Worm (Caenorhabditis elegans) whole organism, L3 larva: Measurements from ENCODE around the gene T01B6.1.

Experiments
- R02D3.7 ChIP-seq: fragments of 150-350 bp; optimal IDR thresholded peaks from 2 replicates; lab custom pipeline; 2014; ENCODE audit warnings: missing biosample characterization, missing genetic modification characterization
- ZK546.5 ChIP-seq: sonication (generic microtip); optimal IDR thresholded peaks from 2 replicates; lab custom pipeline; 2017; ENCODE audit warnings: missing biosample characterization, missing genetic modification characterization
- ama-1 ChIP-seq: fragments of 150-350 bp; optimal IDR thresholded peaks from 2 replicates; lab custom pipeline; 2018
- ceh-28 ChIP-seq: fragments of 150-350 bp; optimal IDR thresholded peaks from 2 replicates; lab custom pipeline; 2014; ENCODE audit warnings: missing biosample characterization, missing genetic modification reagents, missing genetic modification characterization
- ceh-82 ChIP-seq: fragments of 150-350 bp; optimal IDR thresholded peaks from 2 replicates; lab custom pipeline; 2014; ENCODE audit warnings: missing biosample characterization, missing genetic modification characterization
- ceh-9 ChIP-seq: sonication (generic microtip); optimal IDR thresholded peaks from 2 replicates; lab custom pipeline; 2018; ENCODE audit warnings: missing biosample characterization, missing genetic modification characterization
- lsy-12 ChIP-seq: sonication (generic microtip); optimal IDR thresholded peaks from 2 replicates; lab custom pipeline; 2016; ENCODE audit warnings: mild to moderate bottlenecking, missing genetic modification characterization, missing compliant biosample characterization
- mdl-1 ChIP-seq: fragments of 150-350 bp; optimal IDR thresholded peaks from 2 replicates; lab custom pipeline; 2014; ENCODE audit warnings: missing biosample characterization, missing genetic modification characterization
- nhr-77 ChIP-seq: fragments of 150-350 bp; optimal IDR thresholded peaks from 2 replicates; lab custom pipeline; 2014; ENCODE audit warnings: missing biosample characterization, missing genetic modification characterization
- pqm-1 ChIP-seq: fragments of 150-350 bp; optimal IDR thresholded peaks from 2 replicates; lab custom pipeline; 2017; ENCODE audit warnings: missing biosample characterization, missing genetic modification characterization, inconsistent platforms
- sea-2 ChIP-seq: fragments of 150-350 bp; sonication (generic microtip); optimal IDR thresholded peaks from 4 replicates; lab custom pipeline; 2014; ENCODE audit warnings: missing biosample characterization, missing genetic modification reagents, missing genetic modification characterization
- ztf-4 ChIP-seq: fragments of 150-350 bp; optimal IDR thresholded peaks from 2 replicates; lab custom pipeline; 2014; ENCODE audit warnings: missing biosample characterization, missing genetic modification characterization

DNA sequence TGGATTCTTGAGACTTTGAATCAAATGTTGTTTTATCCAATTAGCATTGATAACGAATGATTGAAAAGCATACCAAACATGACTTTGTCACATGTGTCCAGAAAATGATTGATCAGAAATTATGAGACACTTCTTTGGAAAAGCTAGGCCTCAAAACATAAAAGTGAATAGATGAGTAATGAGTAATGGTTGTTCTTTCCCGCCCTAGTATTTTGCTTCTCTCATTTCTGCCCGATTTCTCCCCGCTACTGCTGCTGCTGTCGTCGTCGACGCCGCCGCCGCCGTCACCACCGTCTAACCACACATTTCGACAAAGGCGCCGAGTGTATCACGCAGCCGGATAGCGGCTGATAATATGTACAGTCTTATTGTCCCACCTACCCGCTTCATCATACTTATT lies 50.0 kb downstream of the T01B6.1 start, which contains the start of gene F47G3.1:
- no peak for TF ChIP-seq R02D3.7
- TF ChIP-seq ceh-9 = no peak
- no peak for TF ChIP-seq ceh-28 (tag; lab: Kevin White, UChicago)
- TF ChIP-seq mdl-1 = no peak
- TF ChIP-seq lsy-12 (tag; lab: Kevin White, UChicago) = no peak
- no peak for TF ChIP-seq nhr-77 (tag; lab: Kevin White, UChicago)
- TF ChIP-seq ama-1 (lab: Kevin White, UChicago) = no peak
- TF ChIP-seq ztf-4 = no peak
- TF ChIP-seq sea-2 = no peak
- no peak for TF ChIP-seq ceh-82
- no peak for TF ChIP-seq ZK546.5 (tag; lab: Kevin White, UChicago)
- TF ChIP-seq pqm-1 (tag; lab: Kevin White, UChicago) = no peak
